Worm (Caenorhabditis elegans) whole organism, mixed stage, embryonic: ENCODE results near the gene vha-2.

Experiments
- M03D4.4 ChIP-seq: sonication (generic microtip); optimal IDR thresholded peaks from 2 replicates; lab custom pipeline; 2017; ENCODE audit warnings: mild to moderate bottlenecking, missing genetic modification characterization, missing compliant biosample characterization
- blmp-1 ChIP-seq: fragments of 150-350 bp; optimal IDR thresholded peaks from 2 replicates; lab custom pipeline; 2014; ENCODE audit warnings: missing biosample characterization, missing genetic modification characterization
- elt-3 ChIP-seq: fragments of 150-350 bp; optimal IDR thresholded peaks from 2 replicates; lab custom pipeline; 2014; ENCODE audit warnings: missing biosample characterization, missing genetic modification characterization
- snpc-4 ChIP-seq: fragments of 150-350 bp; optimal IDR thresholded peaks from 2 replicates; lab custom pipeline; 2014; ENCODE audit warnings: missing biosample characterization, missing genetic modification characterization
- unc-62 ChIP-seq: fragments of 150-350 bp; optimal IDR thresholded peaks from 2 replicates; lab custom pipeline; 2014; ENCODE audit warnings: missing biosample characterization, missing genetic modification reagents, missing genetic modification characterization

- TF ChIP-seq blmp-1 (tag; lab: Kevin White, UChicago) (no peak), M03D4.4 (tag; lab: Kevin White, UChicago) (no peak), snpc-4 (tag; lab: Kevin White, UChicago) (no peak), elt-3 (no peak), unc-62 (GFP tag; lab: Kevin White, UChicago) (no peak)
Measured at ce11 chrIII:9782483-9783081, 618 bp downstream of the vha-2 start, which contains the start of gene R10E11.6.
